Worm (Caenorhabditis elegans) whole organism, early embryonic: ENCODE measurements around the gene T28D9.11.

Experiments
- aly-1 ChIP-seq: sonication (generic microtip); optimal IDR thresholded peaks from 2 replicates; lab custom pipeline; 2016; ENCODE audit warnings: missing genetic modification characterization, missing compliant biosample characterization
- ama-1 ChIP-seq: fragments of 150-350 bp; optimal IDR thresholded peaks from 2 replicates; lab custom pipeline; 2014
- ceh-13 ChIP-seq: fragments of 200-800 bp; sonication (Bioruptor generic); optimal IDR thresholded peaks from 2 replicates; lab custom pipeline; 2018; ENCODE audit warnings: mild to moderate bottlenecking, missing genetic modification characterization, missing compliant biosample characterization
- ceh-36 ChIP-seq: sonication (generic microtip); optimal IDR thresholded peaks from 2 replicates; lab custom pipeline; 2016; ENCODE audit warnings: missing genetic modification characterization, inconsistent platforms, missing compliant biosample characterization
- hmg-4 ChIP-seq: fragments of 200-800 bp; sonication (Bioruptor generic); optimal IDR thresholded peaks from 2 replicates; lab custom pipeline; 2018; ENCODE audit warnings: mild to moderate bottlenecking, missing genetic modification characterization, missing compliant biosample characterization
- pes-1 ChIP-seq: fragments of 200-800 bp; sonication (Bioruptor generic); IDR thresholded peaks from 2 replicates; pipeline ENCODE4 v1.3.6; 2022; ENCODE audit warnings: missing genetic modification reagents, missing genetic modification characterization, missing compliant biosample characterization
- scrt-1 ChIP-seq: fragments of 200-800 bp; sonication (Bioruptor generic); IDR thresholded peaks from 2 replicates; pipeline ENCODE4 v1.3.6; 2022; ENCODE audit warnings: missing genetic modification characterization, missing compliant biosample characterization
- tbx-37 ChIP-seq: fragments of 200-800 bp; sonication (Bioruptor generic); conservative IDR thresholded peaks from 2 replicates; pipeline ENCODE4 v1.3.6; 2022; ENCODE audit warnings: missing genetic modification reagents, missing genetic modification characterization, missing compliant biosample characterization

DNA sequence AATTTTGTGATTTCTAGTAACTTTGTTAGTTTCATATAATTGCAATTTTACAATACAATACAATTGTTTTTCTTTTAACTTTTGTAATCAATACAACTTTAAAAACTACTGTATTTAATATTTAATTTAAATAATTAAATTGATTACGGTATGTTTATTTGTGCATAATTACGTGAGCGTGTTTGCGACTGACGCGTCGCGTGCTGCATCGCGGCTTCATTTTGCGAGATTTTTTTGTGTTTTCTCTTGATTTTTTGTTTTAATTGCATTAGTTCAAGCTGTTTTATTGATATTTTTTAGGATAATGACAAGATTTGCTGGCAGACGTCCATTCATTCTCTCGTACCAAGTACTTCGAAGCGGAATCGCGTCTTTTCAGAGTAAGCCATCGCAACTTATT is 15.1 kb downstream of the T28D9.11 start, which contains the start of gene T28D9.4:
- TF ChIP-seq pes-1 (GFP tag; lab: Robert Waterston, UW) (no peak), hmg-4 (GFP tag; lab: Kevin White, UChicago) (no peak), scrt-1 (GFP tag; lab: Robert Waterston, UW) (no peak), ama-1 (lab: Kevin White, UChicago) (no peak), aly-1 (tag; lab: Kevin White, UChicago) (no peak), ceh-13 (GFP tag; lab: Kevin White, UChicago) (no peak), ceh-36 (tag; lab: Kevin White, UChicago) (no peak), tbx-37 (GFP tag; lab: Robert Waterston, UW) (no peak)
